Worm (Caenorhabditis elegans): ENCODE measurements around the gene T05C7.4.
"Not testable (repeated sequence)": the region's sequence is repeated elsewhere in the genome, so short reads cannot be mapped to it uniquely, and the experiment has no call there.

T05C7.4 gene

DNA sequence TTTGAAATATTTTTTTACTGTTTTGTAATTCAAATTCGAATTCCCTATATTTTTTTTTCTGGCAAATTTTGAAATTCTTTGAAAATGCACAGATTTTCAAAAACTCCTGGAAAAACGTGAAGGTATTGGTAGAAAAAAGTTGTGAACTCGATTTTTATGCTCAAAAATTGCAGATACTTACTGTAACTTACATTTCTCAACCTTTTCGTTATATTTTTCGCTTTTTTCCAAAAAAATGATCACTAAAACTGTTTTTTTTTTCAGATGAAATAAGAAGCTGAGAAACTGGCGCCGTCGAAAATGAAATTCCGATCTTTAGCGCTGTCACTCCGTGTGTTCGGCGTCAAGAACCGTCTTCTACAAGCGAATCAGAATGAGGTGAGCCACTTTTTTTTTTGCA lies 22.6 kb upstream of the T05C7.4 start, which contains the start of gene T05C7.8:
Gene T05C7.8, plus strand, starts transcription at position 301 of the 400 bp plus-strand sequence.
- TF ChIP-seq ceh-30 (tag; optimal IDR thresholded peaks at IDR 0.05), result no peak
- TF ChIP-seq fkh-6 (tag; optimal IDR thresholded peaks at IDR 0.05), result no peak
- no peak for TF ChIP-seq pha-2 (tag; optimal IDR thresholded peaks at IDR 0.05)

DNA sequence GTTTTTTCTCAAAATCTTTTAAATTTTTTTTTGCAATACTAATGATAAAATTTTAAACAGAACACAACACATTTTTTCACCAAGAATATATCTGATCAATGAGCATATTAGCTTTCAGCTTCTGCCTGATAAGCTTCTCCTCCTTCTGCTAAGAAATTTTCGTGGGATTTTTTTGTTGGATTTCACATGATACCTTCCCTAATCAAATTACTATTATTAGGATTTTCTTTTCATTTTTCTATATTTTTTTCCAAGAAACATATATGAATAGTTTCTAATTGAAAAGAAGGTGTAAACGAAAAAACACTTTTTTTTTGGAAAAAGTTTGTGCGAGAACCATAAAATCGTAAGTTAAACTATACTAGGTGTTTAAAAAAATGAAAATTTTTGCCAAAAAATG lies 19.7 kb upstream of the T05C7.4 start:
- TF ChIP-seq npax-4 (tag; optimal IDR thresholded peaks at IDR 0.05) (no peak), elt-4 (tag; optimal IDR thresholded peaks at IDR 0.05) (no peak), tbx-7 (tag; optimal IDR thresholded peaks at IDR 0.05) (no peak), ttx-3 (tag; optimal IDR thresholded peaks at IDR 0.05) (no peak), nhr-11 (tag; optimal IDR thresholded peaks at IDR 0.05) (no peak), ceh-31 (tag; optimal IDR thresholded peaks at IDR 0.05) (no peak), syd-9 (tag; optimal IDR thresholded peaks at IDR 0.05) (no peak), ets-4 (tag; optimal IDR thresholded peaks at IDR 0.05) (no peak), nfya-1 (tag; optimal IDR thresholded peaks at IDR 0.05) (no peak), unc-55 (GFP tag; optimal IDR thresholded peaks at IDR 0.05) (no peak), pat-9 (tag; optimal IDR thresholded peaks at IDR 0.05) (no peak), pax-1 (tag; optimal IDR thresholded peaks at IDR 0.05) (no peak), fkh-6 (tag; optimal IDR thresholded peaks at IDR 0.05) (no peak), ztf-16 (tag; optimal IDR thresholded peaks at IDR 0.05) (no peak), che-1 (tag; optimal IDR thresholded peaks at IDR 0.05) (no peak), ceh-30 (tag; optimal IDR thresholded peaks at IDR 0.05) (no peak), zip-5 (tag; optimal IDR thresholded peaks at IDR 0.05) (no peak), ahr-1 (tag; optimal IDR thresholded peaks at IDR 0.05) (no peak), sdc-2 (tag; optimal IDR thresholded peaks at IDR 0.05) (no peak), ref-2 (tag; optimal IDR thresholded peaks at IDR 0.05) (no peak)

DNA sequence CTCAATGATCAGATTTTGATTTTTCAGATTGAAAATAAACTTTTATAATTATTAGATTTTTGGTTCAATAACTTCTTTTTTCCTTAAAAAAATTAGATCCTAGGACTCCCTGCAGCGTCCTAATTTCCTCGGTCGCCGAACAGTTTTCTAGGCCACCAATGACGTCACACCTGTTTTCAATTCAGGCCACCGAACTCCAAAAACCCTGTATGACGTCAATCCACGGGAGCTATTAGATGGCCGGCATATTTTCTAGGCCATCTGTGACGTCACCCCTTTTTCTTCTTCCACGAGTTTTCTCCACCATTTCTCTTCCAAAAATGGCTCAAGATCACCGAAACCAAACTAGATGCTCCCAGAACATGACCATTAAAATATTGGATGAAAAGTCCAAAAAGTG lies 17.8 kb upstream of the T05C7.4 start:
- TF ChIP-seq gmeb-2 (tag; optimal IDR thresholded peaks at IDR 0.05), result no peak
- TF ChIP-seq ceh-34 (tag; optimal IDR thresholded peaks at IDR 0.05), result no peak
- TF ChIP-seq madf-2 (tag; optimal IDR thresholded peaks at IDR 0.05), result no peak

DNA sequence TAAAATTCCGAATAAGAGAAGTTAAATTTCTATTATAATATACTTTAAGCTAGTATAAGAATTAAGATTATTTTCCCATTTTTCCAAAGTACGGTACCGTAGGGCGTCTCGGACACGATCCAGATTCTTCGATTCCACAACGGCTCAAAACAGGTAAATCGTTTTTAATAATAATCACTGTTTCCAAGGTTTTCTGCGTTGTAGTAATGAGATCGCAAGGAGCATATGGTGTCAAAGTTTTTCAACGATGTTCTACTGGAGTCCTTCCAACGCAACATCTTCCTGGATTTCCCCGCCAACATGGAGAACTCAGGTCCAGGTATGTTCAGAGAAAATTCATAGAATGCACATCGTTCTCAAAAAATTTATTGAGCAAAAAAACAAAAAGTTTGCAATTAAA lies 8.0 kb upstream of the T05C7.4 start, which contains the start of gene T05C7.7:
Gene T05C7.7, plus strand, starts transcription at position 301 of the 400 bp plus-strand sequence.
- TF ChIP-seq sox-2 (GFP tag; IDR thresholded peaks at IDR 0.05); ceh-45 (GFP tag; IDR thresholded peaks at IDR 0.05); pha-4 (tag; optimal IDR thresholded peaks at IDR 0.05): not testable (repeated sequence)

DNA sequence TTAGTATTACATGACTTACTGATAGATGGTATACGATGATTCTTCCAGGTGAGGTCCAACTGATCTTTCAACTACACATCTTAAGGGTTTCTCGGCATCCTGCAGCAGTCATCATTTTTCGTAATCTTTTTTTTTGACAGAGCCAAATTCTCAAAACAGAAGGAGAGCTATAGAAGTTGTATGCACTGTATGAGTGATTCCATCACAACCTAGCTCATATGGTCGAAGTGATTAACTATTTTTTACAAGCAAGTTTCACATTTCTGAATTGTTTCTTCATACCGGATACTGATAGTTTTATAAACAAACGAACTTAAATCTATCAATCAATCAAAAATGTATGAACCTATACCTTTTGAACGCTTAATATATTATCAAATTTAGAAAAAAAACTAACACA lies 5.4 kb upstream of the T05C7.4 start, which contains the start of gene T05C7.5:
Gene T05C7.5, minus strand, starts transcription at position 101 of the 400 bp plus-strand sequence.
- no peak for TF ChIP-seq unc-42 (tag; optimal IDR thresholded peaks at IDR 0.05)
- TF ChIP-seq ceh-19 (GFP tag; optimal IDR thresholded peaks at IDR 0.05), result no peak
- no peak for TF ChIP-seq sdc-2 (tag; optimal IDR thresholded peaks at IDR 0.05)
- TF ChIP-seq ceh-24 (tag; optimal IDR thresholded peaks at IDR 0.05), result no peak
- TF ChIP-seq lim-6 (tag; optimal IDR thresholded peaks at IDR 0.05), result no peak
- no peak for TF ChIP-seq ztf-16 (tag; optimal IDR thresholded peaks at IDR 0.05)
- no peak for TF ChIP-seq pha-4 (tag; optimal IDR thresholded peaks at IDR 0.05)
- no peak for TF ChIP-seq ceh-45 (GFP tag; IDR thresholded peaks at IDR 0.05)
- no peak for TF ChIP-seq elt-2 (tag; optimal IDR thresholded peaks at IDR 0.05)
- no peak for TF ChIP-seq rnt-1 (tag; optimal IDR thresholded peaks at IDR 0.05)
- no peak for TF ChIP-seq pat-9 (tag; optimal IDR thresholded peaks at IDR 0.05)
- no peak for TF ChIP-seq hlh-30 (tag; optimal IDR thresholded peaks at IDR 0.05; ENCODE audit: insufficient read depth)
- TF ChIP-seq T23F11.4 (GFP tag; optimal IDR thresholded peaks at IDR 0.05), result no peak
- no peak for TF ChIP-seq sox-2 (GFP tag; IDR thresholded peaks at IDR 0.05)
- TF ChIP-seq C08G9.2 (tag; optimal IDR thresholded peaks at IDR 0.05), result no peak
